Worm (Caenorhabditis elegans) whole organism, early embryonic: ENCODE measurements around the gene F25D1.5.

Source experiments
- F13C5.2 ChIP-seq: sonication (generic microtip); optimal IDR thresholded peaks from 2 replicates; lab custom pipeline; 2017; ENCODE audit warnings: mild to moderate bottlenecking, missing genetic modification characterization, inconsistent platforms, missing compliant biosample characterization
- aly-1 ChIP-seq: sonication (generic microtip); optimal IDR thresholded peaks from 2 replicates; lab custom pipeline; 2016; ENCODE audit warnings: missing genetic modification characterization, missing compliant biosample characterization
- ama-1 ChIP-seq: fragments of 150-350 bp; optimal IDR thresholded peaks from 2 replicates; lab custom pipeline; 2014
- ceh-13 ChIP-seq: fragments of 200-800 bp; sonication (Bioruptor generic); optimal IDR thresholded peaks from 2 replicates; lab custom pipeline; 2018; ENCODE audit warnings: mild to moderate bottlenecking, missing genetic modification characterization, missing compliant biosample characterization
- ets-7 ChIP-seq: sonication (generic microtip); optimal IDR thresholded peaks from 2 replicates; lab custom pipeline; 2016; ENCODE audit warnings: missing genotype, missing genetic modification characterization, missing compliant biosample characterization
- flt-1 ChIP-seq: fragments of 200-800 bp; sonication (Bioruptor generic); IDR thresholded peaks from 2 replicates; pipeline ENCODE4 v1.3.6; 2022; ENCODE audit warnings: missing genetic modification characterization, missing compliant biosample characterization
- hmg-4 ChIP-seq: fragments of 200-800 bp; sonication (Bioruptor generic); optimal IDR thresholded peaks from 2 replicates; lab custom pipeline; 2018; ENCODE audit warnings: mild to moderate bottlenecking, missing genetic modification characterization, missing compliant biosample characterization
- scrt-1 ChIP-seq: fragments of 200-800 bp; sonication (Bioruptor generic); IDR thresholded peaks from 2 replicates; pipeline ENCODE4 v1.3.6; 2022; ENCODE audit warnings: missing genetic modification characterization, missing compliant biosample characterization
- tbx-11 ChIP-seq: fragments of 200-800 bp; sonication (Bioruptor generic); IDR thresholded peaks from 2 replicates; pipeline ENCODE4 v1.3.6; 2022; ENCODE audit warnings: missing genetic modification characterization, missing compliant biosample characterization
- tbx-37 ChIP-seq: fragments of 200-800 bp; sonication (Bioruptor generic); conservative IDR thresholded peaks from 2 replicates; pipeline ENCODE4 v1.3.6; 2022; ENCODE audit warnings: missing genetic modification reagents, missing genetic modification characterization, missing compliant biosample characterization
- tra-4 ChIP-seq: sonication (generic microtip); optimal IDR thresholded peaks from 2 replicates; lab custom pipeline; 2017; ENCODE audit warnings: missing genetic modification characterization, missing compliant biosample characterization

ce11 chrV:10588694-10589093 lies 42.1 kb upstream of the F25D1.5 start, which contains the start of gene srg-32:
- no peak for TF ChIP-seq aly-1
- no peak for TF ChIP-seq ama-1 (lab: Kevin White, UChicago)
- no peak for TF ChIP-seq hmg-4 (GFP tag; lab: Kevin White, UChicago)
- TF ChIP-seq ceh-13 (GFP tag; lab: Kevin White, UChicago) = no peak
- TF ChIP-seq scrt-1 = no peak
- TF ChIP-seq ets-7 (tag; lab: Kevin White, UChicago) = no peak
- TF ChIP-seq flt-1 = no peak
- no peak for TF ChIP-seq tbx-37
- no peak for TF ChIP-seq F13C5.2 (tag; lab: Kevin White, UChicago)
- TF ChIP-seq tra-4 = no peak
- no peak for TF ChIP-seq tbx-11 (GFP tag; lab: Robert Waterston, UW)
